Worm (Caenorhabditis elegans) whole organism, L3 larva: Measurements from ENCODE around the gene Y61A9LA.10.

Source experiments
- R02D3.7 ChIP-seq: fragments of 150-350 bp; optimal IDR thresholded peaks from 2 replicates; lab custom pipeline; 2014; ENCODE audit warnings: missing biosample characterization, missing genetic modification characterization
- aly-2 ChIP-seq: fragments of 150-350 bp; optimal IDR thresholded peaks from 2 replicates; lab custom pipeline; 2014; ENCODE audit warnings: missing biosample characterization, missing genetic modification characterization
- ama-1 ChIP-seq: fragments of 150-350 bp; optimal IDR thresholded peaks from 2 replicates; lab custom pipeline; 2018
- ceh-82 ChIP-seq: fragments of 150-350 bp; optimal IDR thresholded peaks from 2 replicates; lab custom pipeline; 2014; ENCODE audit warnings: missing biosample characterization, missing genetic modification characterization
- ceh-9 ChIP-seq: sonication (generic microtip); optimal IDR thresholded peaks from 2 replicates; lab custom pipeline; 2018; ENCODE audit warnings: missing biosample characterization, missing genetic modification characterization
- lin-39 ChIP-seq: fragments of 150-350 bp; optimal IDR thresholded peaks from 2 replicates; lab custom pipeline; 2018; ENCODE audit warnings: missing biosample characterization, missing genetic modification reagents, missing genetic modification characterization
- nfya-1 ChIP-seq: sonication (generic microtip); optimal IDR thresholded peaks from 2 replicates; lab custom pipeline; 2017; ENCODE audit warnings: missing genetic modification characterization, mild to moderate bottlenecking, missing compliant biosample characterization, antibody characterized with exemption, moderate library complexity; ENCODE audit not compliant: insufficient read depth
- zag-1 ChIP-seq: fragments of 150-350 bp; optimal IDR thresholded peaks from 2 replicates; lab custom pipeline; 2014; ENCODE audit warnings: missing biosample characterization, missing genetic modification characterization

- TF ChIP-seq R02D3.7 (tag; lab: Kevin White, UChicago) (no peak), ceh-9 (no peak), lin-39 (tag; lab: Kevin White, UChicago) (no peak), aly-2 (tag; lab: Kevin White, UChicago) (no peak), ceh-82 (no peak), zag-1 (tag; lab: Kevin White, UChicago) (no peak), nfya-1 (tag; lab: Kevin White, UChicago) (no peak), ama-1 (no peak)
These were observed 27.1 kb upstream of the Y61A9LA.10 start, which contains the start of gene soc-1 for ce11 chrV:4642691-4643090.
